Worm (Caenorhabditis elegans) whole organism, L4 larva: Measurements from ENCODE around the gene Y7A5A.1.

Experiments used
- egl-27 ChIP-seq: sonication (generic microtip); optimal IDR thresholded peaks from 3 replicates; lab custom pipeline; 2017; ENCODE audit warnings: missing biosample characterization, missing genetic modification reagents, missing genetic modification characterization
- fkh-10 ChIP-seq: fragments of 150-350 bp; optimal IDR thresholded peaks from 2 replicates; lab custom pipeline; 2014; ENCODE audit warnings: missing biosample characterization, missing genetic modification reagents, missing genetic modification characterization
- lin-29 ChIP-seq: fragments of 200-800 bp; sonication (Bioruptor generic); IDR thresholded peaks from 2 replicates; pipeline ENCODE4 v1.3.6; 2022; ENCODE audit warnings: missing genetic modification reagents, missing genetic modification characterization, missing compliant biosample characterization
- nhr-11 ChIP-seq: fragments of 150-350 bp; optimal IDR thresholded peaks from 2 replicates; lab custom pipeline; 2014; ENCODE audit warnings: missing biosample characterization, missing genetic modification characterization
- nhr-76 ChIP-seq: fragments of 150-350 bp; optimal IDR thresholded peaks from 2 replicates; lab custom pipeline; 2014; ENCODE audit warnings: missing biosample characterization, missing genetic modification characterization

ce11 chrX:15742310-15742709 is 29.0 kb downstream of the Y7A5A.1 start, which contains the start of gene nhr-255:
- TF ChIP-seq egl-27 (tag; lab: Kevin White, UChicago): no peak
- no peak for TF ChIP-seq nhr-76 (tag; lab: Kevin White, UChicago)
- no peak for TF ChIP-seq nhr-11
- TF ChIP-seq lin-29 (GFP tag; lab: Robert Waterston, UW): no peak
- no peak for TF ChIP-seq fkh-10 (GFP tag; lab: Kevin White, UChicago)
